Worm (Caenorhabditis elegans): Measurements from ENCODE around the gene nhr-57.

DNA sequence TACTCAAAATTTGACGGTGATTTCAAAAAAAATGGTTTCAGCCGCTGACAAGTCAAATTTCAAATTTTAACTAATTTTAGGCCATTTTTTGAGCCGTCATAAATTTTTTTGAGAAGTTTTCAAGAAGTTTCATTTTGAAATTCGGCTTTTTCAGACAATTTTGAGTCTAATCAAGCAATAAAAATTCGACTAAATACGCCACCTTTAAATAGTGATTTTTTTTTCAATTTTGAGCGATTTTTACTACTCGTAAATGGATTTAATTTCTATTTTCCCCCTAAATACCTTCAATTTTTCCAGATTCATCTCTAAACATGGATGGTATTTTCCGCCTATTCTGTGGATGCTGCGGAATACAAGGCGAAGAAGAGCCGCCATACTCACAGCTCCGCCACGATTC is 12.5 kb downstream of the nhr-57 start, which contains the start of gene Y45G5AL.1:
- TF ChIP-seq flt-1 (GFP tag; IDR thresholded peaks at IDR 0.05) (no peak), ama-1 (optimal IDR thresholded peaks at IDR 0.05) (no peak), hmg-4 (GFP tag; optimal IDR thresholded peaks at IDR 0.05) (no peak), hnd-1 (tag; optimal IDR thresholded peaks at IDR 0.05) (no peak), pes-1 (GFP tag; IDR thresholded peaks at IDR 0.05) (no peak), F13C5.2 (tag; optimal IDR thresholded peaks at IDR 0.05) (no peak), scrt-1 (GFP tag; IDR thresholded peaks at IDR 0.05) (no peak), tbx-37 (GFP tag; conservative IDR thresholded peaks at IDR 0.05) (no peak), tbx-11 (GFP tag; IDR thresholded peaks at IDR 0.05) (no peak), tra-4 (tag; optimal IDR thresholded peaks at IDR 0.05) (no peak), sea-1 (GFP tag; conservative IDR thresholded peaks at IDR 0.05) (no peak), ets-7 (tag; optimal IDR thresholded peaks at IDR 0.05) (no peak)
